Fruit fly (Drosophila melanogaster) whole organism, embryonic: ENCODE results near the gene fwd.

Source experiments
- Adf1 ChIP-seq: fragments of 200-800 bp; sonication (Bioruptor generic); IDR thresholded peaks from 2 replicates; pipeline ENCODE4 v1.3.6; 2022; ENCODE audit warnings: missing biosample characterization, missing genetic modification characterization
- Awh ChIP-seq: fragments of 200-800 bp; sonication (Bioruptor generic); IDR thresholded peaks from 2 replicates; pipeline ENCODE4, ENCODE4 v1.3.6; 2022; ENCODE audit warnings: missing biosample characterization, missing genetic modification characterization
- CG10147 ChIP-seq: fragments of 200-800 bp; sonication (Bioruptor generic); optimal IDR thresholded peaks from 2 replicates; lab custom pipeline; 2019; ENCODE audit warnings: missing biosample characterization, mild to moderate bottlenecking, missing genetic modification characterization, moderate library complexity
- CG10654 ChIP-seq: fragments of 200-800 bp; sonication (Bioruptor generic); optimal IDR thresholded peaks from 2 replicates; lab custom pipeline; 2016; ENCODE audit warnings: missing biosample characterization, missing genetic modification characterization
- CG12104 ChIP-seq: fragments of 200-800 bp; sonication (Bioruptor generic); optimal IDR thresholded peaks from 3 replicates; lab custom pipeline; 2016; ENCODE audit warnings: missing biosample characterization, missing genetic modification characterization
- CG12219 ChIP-seq: fragments of 200-800 bp; sonication (Bioruptor generic); optimal IDR thresholded peaks from 3 replicates; lab custom pipeline; 2018; ENCODE audit warnings: missing biosample characterization, mild to moderate bottlenecking, missing genetic modification characterization
- CG14667 ChIP-seq: fragments of 200-800 bp; sonication (Bioruptor generic); IDR thresholded peaks from 2 replicates; pipeline ENCODE4 v1.3.6; 2022; ENCODE audit warnings: missing biosample characterization, missing genetic modification characterization
- CG15073 ChIP-seq: fragments of 200-800 bp; sonication (Bioruptor generic); optimal IDR thresholded peaks from 2 replicates; lab custom pipeline; 2016; ENCODE audit warnings: missing biosample characterization, missing genetic modification characterization
- CG17829 ChIP-seq: fragments of 200-800 bp; optimal IDR thresholded peaks from 2 replicates; lab custom pipeline; 2019; ENCODE audit warnings: missing biosample characterization, mild to moderate bottlenecking, missing genetic modification characterization, moderate library complexity
- CG2129 ChIP-seq: fragments of 200-800 bp; sonication (Bioruptor generic); IDR thresholded peaks from 2 replicates; pipeline ENCODE4 v1.3.6; 2022; ENCODE audit warnings: missing biosample characterization, missing genetic modification characterization; ENCODE audit not compliant: partially characterized antibody
- CG2202 ChIP-seq: fragments of 200-800 bp; sonication (Bioruptor generic); optimal IDR thresholded peaks from 2 replicates; lab custom pipeline; 2018; ENCODE audit warnings: missing biosample characterization, mild to moderate bottlenecking, missing genetic modification characterization
- CG3163 ChIP-seq: fragments of 200-800 bp; sonication (Bioruptor generic); optimal IDR thresholded peaks from 3 replicates; lab custom pipeline; 2016; ENCODE audit warnings: missing biosample characterization, missing genetic modification characterization
- CG34224 ChIP-seq: fragments of 200-800 bp; sonication (Bioruptor generic); IDR thresholded peaks from 3 replicates; pipeline ENCODE4 v1.3.6; 2022; ENCODE audit warnings: missing biosample characterization, missing genetic modification characterization; ENCODE audit not compliant: partially characterized antibody
- CG4328 ChIP-seq: fragments of 200-800 bp; sonication (Bioruptor generic); optimal IDR thresholded peaks from 3 replicates; lab custom pipeline; 2017; ENCODE audit warnings: missing biosample characterization, missing genetic modification reagents, missing genetic modification characterization
- CG43689 ChIP-seq: fragments of 200-800 bp; sonication (Bioruptor generic); IDR thresholded peaks from 2 replicates; pipeline ENCODE4 v1.3.6; 2022; ENCODE audit warnings: missing biosample characterization, missing genetic modification characterization
- CG4820 ChIP-seq: fragments of 200-800 bp; sonication (Bioruptor generic); optimal IDR thresholded peaks from 3 replicates; lab custom pipeline; 2016; ENCODE audit warnings: missing biosample characterization, missing genetic modification characterization
- CG7372 ChIP-seq: fragments of 200-800 bp; sonication (Bioruptor generic); IDR thresholded peaks from 2 replicates; pipeline ENCODE4 v1.3.6; 2022; ENCODE audit warnings: missing biosample characterization, missing genetic modification characterization
- CG9215 ChIP-seq: fragments of 200-800 bp; sonication (Bioruptor generic); IDR thresholded peaks from 2 replicates; pipeline ENCODE4 v1.3.6; 2022; ENCODE audit warnings: missing biosample characterization, missing genetic modification characterization
- CHES-1-like ChIP-seq: fragments of 200-800 bp; sonication (Bioruptor generic); optimal IDR thresholded peaks from 2 replicates; lab custom pipeline; 2016; ENCODE audit warnings: missing biosample characterization, missing genetic modification characterization
- Dref ChIP-seq: fragments of 200-800 bp; sonication (Bioruptor generic); IDR thresholded peaks from 2 replicates; pipeline ENCODE4 v1.3.6; 2022; ENCODE audit warnings: missing biosample characterization, missing genetic modification characterization
- E2f2 ChIP-seq: fragments of 200-800 bp; sonication (Bioruptor generic); IDR thresholded peaks from 2 replicates; pipeline ENCODE4 v1.3.6; 2022; ENCODE audit warnings: missing biosample characterization, missing genetic modification characterization
- Ets65A ChIP-seq: fragments of 200-800 bp; sonication (Bioruptor generic); peaks from one replicate; lab custom pipeline; 2016; ENCODE audit warnings: missing biosample characterization, missing genetic modification characterization
- Ets97D ChIP-seq: fragments of 200-800 bp; sonication (Bioruptor generic); optimal IDR thresholded peaks from 3 replicates; lab custom pipeline; 2016; ENCODE audit warnings: missing biosample characterization, missing genetic modification characterization
- H15 ChIP-seq: fragments of 200-800 bp; sonication (Bioruptor generic); IDR thresholded peaks from 3 replicates; pipeline ENCODE4 v1.3.6; 2022; ENCODE audit warnings: missing biosample characterization, missing genetic modification characterization
- HLHmδ ChIP-seq: fragments of 200-800 bp; sonication (Bioruptor generic); optimal IDR thresholded peaks from 2 replicates; lab custom pipeline; 2018; ENCODE audit warnings: missing biosample characterization, mild to moderate bottlenecking, missing genetic modification characterization, moderate library complexity
- Max ChIP-seq: fragments of 200-800 bp; sonication (Bioruptor generic); optimal IDR thresholded peaks from 2 replicates; lab custom pipeline; 2016; ENCODE audit warnings: missing biosample characterization, mild to moderate bottlenecking, missing genetic modification characterization
- Myb ChIP-seq: fragments of 200-800 bp; sonication (Bioruptor generic); optimal IDR thresholded peaks from 2 replicates; lab custom pipeline; 2016; ENCODE audit warnings: missing biosample characterization, missing genetic modification characterization
- Nf-YC ChIP-seq: fragments of 200-800 bp; optimal IDR thresholded peaks from 3 replicates; lab custom pipeline; 2019; ENCODE audit warnings: missing biosample characterization, mild to moderate bottlenecking, missing genetic modification characterization, moderate library complexity
- Optix ChIP-seq: fragments of 200-800 bp; sonication (Bioruptor generic); IDR thresholded peaks from 3 replicates; pipeline ENCODE4 v1.3.6; 2022; ENCODE audit warnings: missing biosample characterization, missing genetic modification characterization
- Poxn ChIP-seq: fragments of 200-800 bp; sonication (Bioruptor generic); IDR thresholded peaks from 2 replicates; pipeline ENCODE4 v1.3.6; 2022; ENCODE audit warnings: missing biosample characterization, missing genetic modification characterization
- Scr ChIP-seq: fragments of 200-800 bp; sonication (Bioruptor generic); IDR thresholded peaks from 2 replicates; pipeline ENCODE4 v1.3.6; 2022; ENCODE audit warnings: missing biosample characterization, missing genetic modification characterization; ENCODE audit not compliant: partially characterized antibody
- Sox100B ChIP-seq: fragments of 200-800 bp; sonication (Bioruptor generic); optimal IDR thresholded peaks from 3 replicates; lab custom pipeline; 2018; ENCODE audit warnings: missing biosample characterization, mild to moderate bottlenecking, missing genetic modification characterization
- YL-1 ChIP-seq: fragments of 200-800 bp; sonication (Bioruptor generic); optimal IDR thresholded peaks from 3 replicates; lab custom pipeline; 2017; ENCODE audit warnings: missing biosample characterization, mild to moderate bottlenecking, missing genetic modification characterization
- abd-A ChIP-seq: fragments of 200-800 bp; sonication (Bioruptor generic); optimal IDR thresholded peaks from 3 replicates; lab custom pipeline; 2019; ENCODE audit warnings: missing biosample characterization, mild to moderate bottlenecking, missing genetic modification characterization, moderate library complexity
- ara ChIP-seq: fragments of 200-800 bp; sonication (Bioruptor generic); IDR thresholded peaks from 2 replicates; pipeline ENCODE4 v1.3.6; 2022; ENCODE audit warnings: missing biosample characterization, missing genetic modification characterization
- ash1 ChIP-seq: fragments of 200-800 bp; sonication (Bioruptor generic); optimal IDR thresholded peaks from 2 replicates; lab custom pipeline; 2018; ENCODE audit warnings: missing biosample characterization, mild to moderate bottlenecking, missing genetic modification characterization
- bowl ChIP-seq: fragments of 200-800 bp; sonication (Bioruptor generic); IDR thresholded peaks from 2 replicates; pipeline ENCODE4 v1.3.6; 2022; ENCODE audit warnings: missing biosample characterization, missing genetic modification characterization
- cad ChIP-seq: fragments of >200 bp; optimal IDR thresholded peaks from 2 replicates; lab custom pipeline; 2017; ENCODE audit warnings: missing biosample characterization, missing genetic modification characterization
- ci ChIP-seq: fragments of 200-800 bp; sonication (Bioruptor generic); IDR thresholded peaks from 3 replicates; pipeline ENCODE4 v1.3.6; 2022; ENCODE audit warnings: missing biosample characterization, missing genetic modification characterization
- hth ChIP-seq: fragments of >200 bp; optimal IDR thresholded peaks from 2 replicates; lab custom pipeline; 2017; ENCODE audit warnings: inconsistent platforms
- knrl ChIP-seq: fragments of 200-800 bp; sonication (Bioruptor generic); IDR thresholded peaks from 3 replicates; pipeline ENCODE4 v1.3.6; 2022; ENCODE audit warnings: missing biosample characterization, missing genetic modification characterization; ENCODE audit not compliant: partially characterized antibody
- lilli ChIP-seq: fragments of 200-800 bp; sonication (Bioruptor generic); optimal IDR thresholded peaks from 3 replicates; lab custom pipeline; 2016; ENCODE audit warnings: missing biosample characterization, missing genetic modification characterization
- lmd ChIP-seq: fragments of 200-800 bp; sonication (Bioruptor generic); IDR thresholded peaks from 2 replicates; pipeline ENCODE4 v1.3.6; 2022; ENCODE audit warnings: missing biosample characterization, missing genetic modification characterization
- maf-S ChIP-seq: fragments of 200-800 bp; sonication (Bioruptor generic); optimal IDR thresholded peaks from 2 replicates; lab custom pipeline; 2016; ENCODE audit warnings: missing biosample characterization, missing genetic modification characterization
- mld ChIP-seq: fragments of 200-800 bp; sonication (Bioruptor generic); IDR thresholded peaks from 3 replicates; pipeline ENCODE4 v1.3.6; 2022; ENCODE audit warnings: missing biosample characterization, missing genetic modification characterization; ENCODE audit not compliant: partially characterized antibody
- nau ChIP-seq: fragments of 200-800 bp; sonication (Bioruptor generic); optimal IDR thresholded peaks from 3 replicates; lab custom pipeline; 2017; ENCODE audit warnings: missing biosample characterization, mild to moderate bottlenecking, missing genetic modification characterization, missing genetic modification reagents
- nerfin-1 ChIP-seq: fragments of 200-800 bp; sonication (Bioruptor generic); optimal IDR thresholded peaks from 3 replicates; lab custom pipeline; 2019; ENCODE audit warnings: missing biosample characterization, mild to moderate bottlenecking, missing genetic modification characterization, moderate library complexity
- peb ChIP-seq: fragments of 200-800 bp; sonication (Bioruptor generic); IDR thresholded peaks from 2 replicates; pipeline ENCODE4 v1.3.6; 2022; ENCODE audit warnings: missing biosample characterization, missing genetic modification characterization
- pfk ChIP-seq: fragments of 200-800 bp; sonication (Bioruptor generic); optimal IDR thresholded peaks from 2 replicates; lab custom pipeline; 2018; ENCODE audit warnings: missing biosample characterization, mild to moderate bottlenecking, missing genetic modification characterization, moderate library complexity
- ranshi ChIP-seq: fragments of 200-800 bp; sonication (Bioruptor generic); IDR thresholded peaks from 2 replicates; pipeline ENCODE4 v1.3.6; 2022; ENCODE audit warnings: missing biosample characterization, missing genetic modification characterization
- repo ChIP-seq: fragments of 200-800 bp; sonication (Bioruptor generic); optimal IDR thresholded peaks from 2 replicates; lab custom pipeline; 2016; ENCODE audit warnings: missing biosample characterization, missing genetic modification characterization
- rib ChIP-seq: fragments of 200-800 bp; sonication (Bioruptor generic); IDR thresholded peaks from 2 replicates; pipeline ENCODE4 v1.3.6; 2022; ENCODE audit warnings: missing biosample characterization, missing genetic modification characterization
- ro ChIP-seq: fragments of 200-800 bp; sonication (Bioruptor generic); IDR thresholded peaks from 2 replicates; pipeline ENCODE4 v1.3.6; 2022; ENCODE audit warnings: missing biosample characterization, missing genetic modification characterization

fwd gene

dm6 chr3L:262724-263177, 56.9 kb downstream of the fwd start (continued):
- no peak for TF ChIP-seq CG2202 (tag; lab: Kevin White, UChicago)
- peak; percentile 85 for TF ChIP-seq Max (GFP tag; lab: Kevin White, UChicago)
- no peak for TF ChIP-seq CG15073
- TF ChIP-seq repo (GFP tag; lab: Kevin White, UChicago) = no peak
- TF ChIP-seq knrl (GFP tag; lab: Robert Waterston, UW) = peak; percentile 84
- no peak for TF ChIP-seq Poxn (GFP tag; lab: Robert Waterston, UW)
- TF ChIP-seq Scr (GFP tag; lab: Robert Waterston, UW) = peak; percentile 89
- no peak for TF ChIP-seq ci (GFP tag; lab: Robert Waterston, UW)
- TF ChIP-seq Adf1 (GFP tag; lab: Robert Waterston, UW) = 0 out of 2 replicates have a peak, but pooled peaks have one; percentile 7
- no peak for TF ChIP-seq CG14667 (GFP tag; lab: Robert Waterston, UW)
- TF ChIP-seq peb = no peak
- peak; percentile 55; the same call in 1 of the 3 replicates for TF ChIP-seq mld (GFP tag; lab: Robert Waterston, UW)
- no peak for TF ChIP-seq CG4820 (GFP tag; lab: Kevin White, UChicago)
- no peak for TF ChIP-seq CG10147 (GFP tag; lab: Kevin White, UChicago)
- peak; percentile 85 for TF ChIP-seq YL-1
- TF ChIP-seq H15 (GFP tag; lab: Robert Waterston, UW) = no peak
- TF ChIP-seq CG3163 (GFP tag; lab: Kevin White, UChicago) = no peak
- TF ChIP-seq abd-A (tag; lab: Kevin White, UChicago) = no peak
- no peak for TF ChIP-seq CG12219 (GFP tag; lab: Kevin White, UChicago)
- peak; percentile 87 for TF ChIP-seq Dref (GFP tag; lab: Robert Waterston, UW)
- no peak for TF ChIP-seq HLHmδ
- TF ChIP-seq hth (lab: Kevin White, UChicago) = no peak
- no peak for TF ChIP-seq CG10654 (GFP tag; lab: Kevin White, UChicago)
- TF ChIP-seq nau (GFP tag; lab: Kevin White, UChicago) = no peak
- peak; percentile 7 for TF ChIP-seq CG17829 (tag; lab: Kevin White, UChicago)
- TF ChIP-seq rib (GFP tag; lab: Robert Waterston, UW) = no peak
- no peak for TF ChIP-seq CG12104 (GFP tag; lab: Kevin White, UChicago)
- no peak for TF ChIP-seq CG4328
- TF ChIP-seq E2f2 (GFP tag; lab: Robert Waterston, UW) = peak; percentile 28; the same call in 1 of the 2 replicates
- no peak for TF ChIP-seq cad (GFP tag; lab: Kevin White, UChicago)
- no peak for TF ChIP-seq maf-S (GFP tag; lab: Kevin White, UChicago)
- TF ChIP-seq CG34224 (GFP tag; lab: Robert Waterston, UW) = peak; percentile 83
- no peak for TF ChIP-seq Optix (GFP tag; lab: Robert Waterston, UW)
- no peak for TF ChIP-seq ash1
- no peak for TF ChIP-seq ranshi (GFP tag; lab: Robert Waterston, UW)
- peak; percentile 87 for TF ChIP-seq nerfin-1 (tag; lab: Kevin White, UChicago)
- TF ChIP-seq Myb (GFP tag; lab: Kevin White, UChicago) = peak; percentile 2
- TF ChIP-seq pfk = no peak
- no peak for TF ChIP-seq ro (GFP tag; lab: Robert Waterston, UW)
- TF ChIP-seq Ets97D = peak; percentile 28
- TF ChIP-seq CG43689 (GFP tag; lab: Robert Waterston, UW) = no peak
- TF ChIP-seq lilli (GFP tag; lab: Kevin White, UChicago) = no peak
- no peak for TF ChIP-seq Ets65A
- no peak for TF ChIP-seq bowl
- TF ChIP-seq CG9215 (GFP tag; lab: Robert Waterston, UW) = no peak
- peak; percentile 67 for TF ChIP-seq CG2129 (GFP tag; lab: Robert Waterston, UW)
- peak; percentile 8 for TF ChIP-seq CHES-1-like (GFP tag; lab: Kevin White, UChicago)
- TF ChIP-seq Nf-YC (tag; lab: Kevin White, UChicago) = peak; percentile 43
- no peak for TF ChIP-seq Sox100B (GFP tag; lab: Kevin White, UChicago)
- no peak for TF ChIP-seq CG7372 (GFP tag; lab: Robert Waterston, UW)
- TF ChIP-seq lmd (GFP tag; lab: Robert Waterston, UW) = no peak
- no peak for TF ChIP-seq Awh (GFP tag; lab: Robert Waterston, UW)
- TF ChIP-seq ara (GFP tag; lab: Robert Waterston, UW) = no peak
